Fruit fly (Drosophila melanogaster) whole organism, prepupa: ENCODE results near the gene CG1208.

Experiments used
- Blimp-1 ChIP-seq: fragments of 200-800 bp; sonication (Bioruptor generic); optimal IDR thresholded peaks from 3 replicates; lab custom pipeline; 2017; ENCODE audit warnings: missing biosample characterization, missing genetic modification characterization, mild to moderate bottlenecking, moderate library complexity, missing genetic modification reagents
- CG10631 ChIP-seq: fragments of 200-800 bp; sonication (Bioruptor generic); optimal IDR thresholded peaks from 2 replicates; lab custom pipeline; 2016; ENCODE audit warnings: missing biosample characterization, missing genetic modification characterization
- CG10669 ChIP-seq: fragments of 200-800 bp; sonication (Bioruptor generic); optimal IDR thresholded peaks from 3 replicates; lab custom pipeline; 2018; ENCODE audit warnings: missing biosample characterization, mild to moderate bottlenecking, missing genetic modification characterization, moderate library complexity
- CG11294 ChIP-seq: fragments of 200-800 bp; sonication (Bioruptor generic); IDR thresholded peaks from 2 replicates; pipeline ENCODE4 v1.3.6; 2022; ENCODE audit warnings: missing biosample characterization, missing genetic modification characterization
- CG11762 ChIP-seq: fragments of 200-800 bp; sonication (Bioruptor generic); optimal IDR thresholded peaks from 3 replicates; lab custom pipeline; 2016; ENCODE audit warnings: missing biosample characterization, missing genetic modification characterization; ENCODE audit not compliant: insufficient read depth
- CG11902 ChIP-seq: fragments of 200-800 bp; sonication (Bioruptor generic); optimal IDR thresholded peaks from 3 replicates; lab custom pipeline; 2016; ENCODE audit warnings: missing biosample characterization, missing genetic modification characterization
- CG15336 ChIP-seq: fragments of 200-800 bp; sonication (Bioruptor generic); IDR thresholded peaks from 2 replicates; pipeline ENCODE4 v1.3.6; 2022; ENCODE audit warnings: missing biosample characterization, missing genetic modification characterization
- CG1621 ChIP-seq: fragments of 200-800 bp; sonication (Bioruptor generic); optimal IDR thresholded peaks from 3 replicates; lab custom pipeline; 2018; ENCODE audit warnings: missing biosample characterization, mild to moderate bottlenecking, missing genetic modification characterization
- CG16779 ChIP-seq: fragments of 200-800 bp; sonication (Bioruptor generic); optimal IDR thresholded peaks from 3 replicates; lab custom pipeline; 2017; ENCODE audit warnings: missing biosample characterization, mild to moderate bottlenecking, missing genetic modification characterization
- CG3032 ChIP-seq: fragments of 200-800 bp; optimal IDR thresholded peaks from 2 replicates; lab custom pipeline; 2019; ENCODE audit warnings: missing biosample characterization, mild to moderate bottlenecking, missing genetic modification characterization, moderate library complexity
- CG31627 ChIP-seq: fragments of 200-800 bp; sonication (Bioruptor generic); optimal IDR thresholded peaks from 3 replicates; lab custom pipeline; 2016; ENCODE audit warnings: missing biosample characterization, missing genetic modification characterization
- CG4318 ChIP-seq: fragments of 200-800 bp; sonication (Bioruptor generic); optimal IDR thresholded peaks from 3 replicates; lab custom pipeline; 2017; ENCODE audit warnings: missing biosample characterization, mild to moderate bottlenecking, missing genetic modification characterization
- CG6163 ChIP-seq: fragments of 200-800 bp; sonication (Bioruptor generic); IDR thresholded peaks from 3 replicates; pipeline ENCODE4 v1.3.6; 2022; ENCODE audit warnings: missing biosample characterization, missing genetic modification characterization
- CG6276 ChIP-seq: fragments of 200-800 bp; sonication (Bioruptor generic); optimal IDR thresholded peaks from 2 replicates; lab custom pipeline; 2017; ENCODE audit warnings: missing biosample characterization, mild to moderate bottlenecking, missing genetic modification characterization
- CG6792 ChIP-seq: fragments of 200-800 bp; sonication (Bioruptor generic); optimal IDR thresholded peaks from 3 replicates; lab custom pipeline; 2016; ENCODE audit warnings: missing biosample characterization, missing genetic modification characterization
- CG6808 ChIP-seq: fragments of 200-800 bp; sonication (Bioruptor generic); optimal IDR thresholded peaks from 3 replicates; lab custom pipeline; 2017; ENCODE audit warnings: missing biosample characterization, missing genetic modification characterization, mild to moderate bottlenecking, moderate library complexity, missing genetic modification reagents
- CG6854 ChIP-seq: fragments of 200-800 bp; sonication (Bioruptor generic); optimal IDR thresholded peaks from 2 replicates; lab custom pipeline; 2017; ENCODE audit warnings: missing biosample characterization, mild to moderate bottlenecking, missing genetic modification characterization
- CG7368 ChIP-seq: fragments of 200-800 bp; sonication (Bioruptor generic); optimal IDR thresholded peaks from 3 replicates; lab custom pipeline; 2016; ENCODE audit warnings: missing biosample characterization, missing genetic modification characterization
- CG8119 ChIP-seq: fragments of 200-800 bp; sonication (Bioruptor generic); IDR thresholded peaks from 3 replicates; pipeline ENCODE4 v1.3.6; 2022; ENCODE audit warnings: missing biosample characterization, missing genetic modification characterization
- CG8319 ChIP-seq: fragments of 200-800 bp; sonication (Bioruptor generic); optimal IDR thresholded peaks from 3 replicates; lab custom pipeline; 2016; ENCODE audit warnings: missing biosample characterization, missing genetic modification characterization
- CG9139 ChIP-seq: fragments of 200-800 bp; sonication (Bioruptor generic); optimal IDR thresholded peaks from 3 replicates; lab custom pipeline; 2017; ENCODE audit warnings: missing biosample characterization, mild to moderate bottlenecking, missing genetic modification characterization
- Eip75B ChIP-seq: fragments of 200-800 bp; sonication (Bioruptor generic); optimal IDR thresholded peaks from 3 replicates; lab custom pipeline; 2016; ENCODE audit warnings: missing biosample characterization, missing genetic modification characterization
- Eip78C ChIP-seq: fragments of 200-800 bp; sonication (Bioruptor generic); peaks from one replicate; lab custom pipeline; 2016; ENCODE audit warnings: missing biosample characterization, missing genetic modification characterization
- Ets21C ChIP-seq: fragments of 200-800 bp; sonication (Bioruptor generic); optimal IDR thresholded peaks from 3 replicates; lab custom pipeline; 2016; ENCODE audit warnings: missing biosample characterization, missing genetic modification characterization
- Ets96B ChIP-seq: fragments of 200-800 bp; optimal IDR thresholded peaks from 2 replicates; lab custom pipeline; 2019; ENCODE audit warnings: missing biosample characterization, mild to moderate bottlenecking, missing genetic modification characterization, moderate library complexity
- Gug ChIP-seq: fragments of 200-800 bp; sonication (Bioruptor generic); IDR thresholded peaks from 2 replicates; pipeline ENCODE4 v1.3.6; 2022; ENCODE audit warnings: missing biosample characterization, missing genetic modification characterization
- Hr38 ChIP-seq: sonication (Bioruptor generic); optimal IDR thresholded peaks from 2 replicates; lab custom pipeline; 2016; ENCODE audit warnings: missing biosample characterization, missing genetic modification characterization
- Hr4 ChIP-seq: fragments of 200-800 bp; sonication (Bioruptor generic); optimal IDR thresholded peaks from 3 replicates; lab custom pipeline; 2016; ENCODE audit warnings: missing biosample characterization, missing genetic modification characterization
- Lpt ChIP-seq: fragments of 200-800 bp; sonication (Bioruptor generic); optimal IDR thresholded peaks from 3 replicates; lab custom pipeline; 2016; ENCODE audit warnings: missing biosample characterization, missing genetic modification characterization
- Met ChIP-seq: fragments of 200-800 bp; sonication (Bioruptor generic); optimal IDR thresholded peaks from 3 replicates; lab custom pipeline; 2016; ENCODE audit warnings: missing biosample characterization, missing genetic modification characterization
- OdsH ChIP-seq: fragments of 200-800 bp; sonication (Bioruptor generic); optimal IDR thresholded peaks from 3 replicates; lab custom pipeline; 2016; ENCODE audit warnings: missing biosample characterization, missing genetic modification characterization
- Smox ChIP-seq: fragments of 200-800 bp; sonication (Bioruptor generic); optimal IDR thresholded peaks from 3 replicates; lab custom pipeline; 2016; ENCODE audit warnings: missing biosample characterization, missing genetic modification characterization
- Sox102F ChIP-seq: fragments of 200-800 bp; sonication (Bioruptor generic); optimal IDR thresholded peaks from 2 replicates; lab custom pipeline; 2016; ENCODE audit warnings: missing biosample characterization, mild to moderate bottlenecking, missing genetic modification characterization
- Sox14 ChIP-seq: fragments of 200-800 bp; sonication (Bioruptor generic); optimal IDR thresholded peaks from 3 replicates; lab custom pipeline; 2016; ENCODE audit warnings: missing biosample characterization, missing genetic modification characterization
- Sox15 ChIP-seq: fragments of 200-800 bp; sonication (Bioruptor generic); optimal IDR thresholded peaks from 3 replicates; lab custom pipeline; 2016; ENCODE audit warnings: missing biosample characterization, missing genetic modification characterization
- acj6 ChIP-seq: fragments of 200-800 bp; sonication (Bioruptor generic); optimal IDR thresholded peaks from 3 replicates; lab custom pipeline; 2016; ENCODE audit warnings: missing biosample characterization, missing genetic modification characterization
- cyc ChIP-seq: fragments of 200-800 bp; sonication (Bioruptor generic); optimal IDR thresholded peaks from 3 replicates; lab custom pipeline; 2016; ENCODE audit warnings: missing biosample characterization, missing genetic modification characterization
- eg ChIP-seq: fragments of 200-800 bp; sonication (Bioruptor generic); IDR thresholded peaks from 3 replicates; pipeline ENCODE4 v1.3.6; 2022; ENCODE audit warnings: missing biosample characterization, missing genetic modification characterization
- fd59A ChIP-seq: fragments of 200-800 bp; sonication (Bioruptor generic); optimal IDR thresholded peaks from 2 replicates; lab custom pipeline; 2017; ENCODE audit warnings: missing biosample characterization, mild to moderate bottlenecking, missing genetic modification characterization, missing genetic modification reagents
- fd85E ChIP-seq: fragments of 200-800 bp; sonication (Bioruptor generic); optimal IDR thresholded peaks from 3 replicates; lab custom pipeline; 2016; ENCODE audit warnings: missing biosample characterization, missing genetic modification characterization
- lz ChIP-seq: fragments of 200-800 bp; sonication (Bioruptor generic); optimal IDR thresholded peaks from 3 replicates; lab custom pipeline; 2016; ENCODE audit warnings: missing biosample characterization, missing genetic modification characterization
- net ChIP-seq: fragments of 200-800 bp; sonication (Bioruptor generic); optimal IDR thresholded peaks from 3 replicates; lab custom pipeline; 2016; ENCODE audit warnings: missing biosample characterization, missing genetic modification characterization
- pdm3 ChIP-seq: fragments of 200-800 bp; sonication (Bioruptor generic); optimal IDR thresholded peaks from 3 replicates; lab custom pipeline; 2016; ENCODE audit warnings: missing biosample characterization, missing genetic modification characterization
- ss ChIP-seq, 2 experiments: fragments of 200-800 bp; sonication (Bioruptor generic); optimal IDR thresholded peaks; 2 replicates in 1 of 2; 3 replicates in 1 of 2; lab custom pipeline; 2017 to 2018; ENCODE audit warnings: mild to moderate bottlenecking in 2 of 2, missing biosample characterization in 2 of 2, missing genetic modification characterization in 2 of 2, moderate library complexity in 1 of 2
- svp ChIP-seq: fragments of 200-800 bp; sonication (Bioruptor generic); peaks from one replicate; lab custom pipeline; 2016; ENCODE audit warnings: missing biosample characterization, missing genetic modification characterization
- topi ChIP-seq: fragments of 200-800 bp; sonication (Bioruptor generic); optimal IDR thresholded peaks from 3 replicates; lab custom pipeline; 2016; ENCODE audit warnings: missing biosample characterization, missing genetic modification characterization
- vri ChIP-seq: fragments of 200-800 bp; sonication (Bioruptor generic); optimal IDR thresholded peaks from 3 replicates; lab custom pipeline; 2016; ENCODE audit warnings: missing biosample characterization, mild to moderate bottlenecking, missing genetic modification characterization

CG1208 gene

DNA sequence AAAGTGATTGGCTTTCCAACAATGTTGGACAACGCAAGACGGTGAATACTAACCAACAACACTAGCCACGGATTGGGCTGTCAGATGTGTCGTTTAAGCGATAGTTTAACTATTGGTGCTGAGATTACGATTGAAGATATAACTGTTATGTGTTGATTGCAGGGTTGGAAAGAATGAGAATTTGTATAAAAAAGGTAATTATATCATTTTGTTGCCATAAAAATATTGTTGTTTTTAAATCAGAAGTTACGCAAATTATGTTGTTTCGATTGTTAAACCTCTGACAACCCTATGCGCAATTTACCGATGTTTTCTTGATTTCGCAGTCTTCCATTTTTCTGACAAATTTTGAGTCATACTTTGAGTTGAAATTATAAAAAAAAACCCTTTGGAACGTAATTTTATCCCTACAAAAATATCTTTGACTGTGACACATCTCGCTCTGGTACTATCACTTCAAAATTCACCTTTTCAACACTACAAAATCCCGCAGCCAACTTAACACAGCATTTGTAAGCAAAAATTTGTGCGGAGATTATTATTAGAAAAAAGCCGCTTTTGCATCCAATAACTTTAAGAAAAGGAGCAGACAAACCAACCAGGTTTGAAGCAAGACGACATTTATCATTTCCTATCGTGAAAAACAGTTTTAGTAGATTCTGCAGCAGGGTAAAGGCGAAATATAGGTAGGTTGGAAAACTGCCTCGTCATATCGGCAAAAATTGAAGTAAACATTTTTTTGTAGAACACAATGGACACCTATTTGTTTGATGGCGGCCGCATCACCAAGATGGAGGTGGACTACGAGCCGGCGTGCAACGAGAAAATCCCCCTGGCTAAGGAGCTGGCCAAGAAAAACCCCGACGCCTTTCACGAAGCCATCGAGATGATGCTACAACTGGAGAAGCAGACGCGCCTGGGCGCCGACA, 42.1 kb upstream of the CG1208 start, which contains the start of the genes Hat1 and Rpn5 (continued):
- peak; percentile 71 for TF ChIP-seq fd59A (GFP tag; lab: Kevin White, UChicago)
- peak; percentile 64 for TF ChIP-seq CG4318 (GFP tag; lab: Kevin White, UChicago)
- TF ChIP-seq CG6808 (GFP tag; lab: Kevin White, UChicago) = peak; percentile 65
- peak; percentile 48; the same call in 2 of the 3 replicates for TF ChIP-seq CG8119 (GFP tag; lab: Robert Waterston, UW)
- peak; percentile 59 for TF ChIP-seq Blimp-1 (GFP tag; lab: Kevin White, UChicago)
- TF ChIP-seq CG10669 (GFP tag; lab: Kevin White, UChicago) = no peak
- peak; percentile 92 for TF ChIP-seq CG10631
- TF ChIP-seq CG16779 = no peak
- TF ChIP-seq Hr38 (GFP tag; lab: Kevin White, UChicago) = peak; percentile 30
- TF ChIP-seq Eip75B (GFP tag; lab: Kevin White, UChicago) = peak; percentile 92
- peak; percentile 87 for TF ChIP-seq acj6
- peak; percentile 81 for TF ChIP-seq CG11902 (GFP tag; lab: Kevin White, UChicago)
- TF ChIP-seq CG1621 (tag; lab: Kevin White, UChicago) = peak; percentile 7
- peak; percentile 92 for TF ChIP-seq cyc (GFP tag; lab: Kevin White, UChicago)
- TF ChIP-seq Ets21C (GFP tag; lab: Kevin White, UChicago) = peak; percentile 90
- TF ChIP-seq Hr4 (GFP tag; lab: Kevin White, UChicago) = peak; percentile 89
- TF ChIP-seq CG31627 (GFP tag; lab: Kevin White, UChicago) = peak; percentile 94
- peak; percentile 60 for TF ChIP-seq Ets96B (tag; lab: Kevin White, UChicago)
- TF ChIP-seq Smox (GFP tag; lab: Kevin White, UChicago) = peak; percentile 89
- TF ChIP-seq eg (GFP tag; lab: Robert Waterston, UW) = peak; percentile 61; the same call in 2 of the 3 replicates
- peak; percentile 59 for TF ChIP-seq Lpt (GFP tag; lab: Kevin White, UChicago)

DNA sequence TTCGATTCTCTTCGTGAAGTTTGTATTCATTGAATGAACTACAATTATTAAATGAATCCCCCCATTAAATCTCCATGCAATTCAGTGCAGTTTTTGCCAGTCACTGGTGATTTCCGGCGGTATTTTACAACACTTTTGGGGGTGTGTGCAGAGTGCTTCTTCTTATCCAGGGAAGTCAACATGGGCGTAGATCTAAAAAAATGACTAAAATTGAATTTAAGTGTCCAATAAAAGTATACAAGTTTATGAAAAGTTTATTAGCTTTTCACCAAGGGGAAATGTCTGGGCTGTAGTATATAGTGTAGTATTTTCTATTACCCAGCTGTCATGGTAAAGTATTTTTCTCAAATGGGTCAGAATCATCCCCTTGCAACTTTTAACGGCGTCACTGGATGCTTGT, 39.9 kb upstream of the CG1208 start, which contains the start of gene Hpf1:
Gene Hpf1, plus strand, starts transcription at position 383 of the 400 bp plus-strand sequence.
- TF ChIP-seq CG9139 (GFP tag; lab: Kevin White, UChicago) (peak; percentile 96), svp (GFP tag; lab: Kevin White, UChicago) (peak; percentile 100), ss (GFP tag; optimal IDR thresholded peaks at IDR 0.05; lab: Kevin White, UChicago) (peak; percentile 95 to 98), CG6163 (GFP tag; lab: Robert Waterston, UW) (peak; percentile 98), Hr38 (GFP tag; lab: Kevin White, UChicago) (peak; percentile 93), CG11762 (GFP tag; lab: Kevin White, UChicago) (peak; percentile 99), fd85E (GFP tag; lab: Kevin White, UChicago) (peak; percentile 98), Gug (GFP tag; lab: Robert Waterston, UW) (peak; percentile 98), acj6 (peak; percentile 99), pdm3 (GFP tag; lab: Kevin White, UChicago) (peak; percentile 99), CG6276 (GFP tag; lab: Kevin White, UChicago) (peak; percentile 99), Met (GFP tag; lab: Kevin White, UChicago) (peak; percentile 99), Sox102F (GFP tag; lab: Kevin White, UChicago) (peak; percentile 100), OdsH (GFP tag; lab: Kevin White, UChicago) (peak; percentile 100), CG15336 (GFP tag; lab: Robert Waterston, UW) (peak; percentile 99), CG6792 (GFP tag; lab: Kevin White, UChicago) (peak; percentile 99), topi (peak; percentile 99), Ets21C (GFP tag; lab: Kevin White, UChicago) (peak; percentile 99), net (GFP tag; lab: Kevin White, UChicago) (peak; percentile 99), CG6854 (GFP tag; lab: Kevin White, UChicago) (peak; percentile 98), Sox14 (GFP tag; lab: Kevin White, UChicago) (peak; percentile 99), Sox15 (GFP tag; lab: Kevin White, UChicago) (peak; percentile 99), Eip78C (peak; percentile 100), CG7368 (GFP tag; lab: Kevin White, UChicago) (peak; percentile 99), CG6808 (GFP tag; lab: Kevin White, UChicago) (peak; percentile 98), Eip75B (GFP tag; lab: Kevin White, UChicago) (peak; percentile 99), CG10669 (GFP tag; lab: Kevin White, UChicago) (peak; percentile 99), fd59A (GFP tag; lab: Kevin White, UChicago) (peak; percentile 98), vri (peak; percentile 99), CG11294 (GFP tag; lab: Robert Waterston, UW) (peak; percentile 98), lz (GFP tag; lab: Kevin White, UChicago) (peak; percentile 99), CG8319 (GFP tag; lab: Kevin White, UChicago) (peak; percentile 99), Lpt (GFP tag; lab: Kevin White, UChicago) (peak; percentile 99), CG3032 (peak; percentile 99)
